Fruit fly (Drosophila melanogaster) whole organism, wandering third instar larva: ENCODE data around the gene Uch.

Experiments used
- CrebA ChIP-seq: fragments of 200-800 bp; sonication (Bioruptor generic); optimal IDR thresholded peaks from 2 replicates; lab custom pipeline; 2016; ENCODE audit warnings: missing biosample characterization, mild to moderate bottlenecking, missing genetic modification characterization, borderline replicate concordance
- Hr83 ChIP-seq: fragments of 200-300 bp; sonication (Bioruptor generic); optimal IDR thresholded peaks from 2 replicates; lab custom pipeline; 2016; ENCODE audit warnings: missing biosample characterization, mild to moderate bottlenecking, missing genetic modification characterization, moderate library complexity; ENCODE audit not compliant: poor library complexity, severe bottlenecking
- Mio ChIP-seq: sonication (Bioruptor generic); optimal IDR thresholded peaks from 2 replicates; lab custom pipeline; 2016; ENCODE audit warnings: missing biosample characterization, missing genetic modification characterization
- foxo ChIP-seq, 2 experiments: fragments of 200-800 bp; sonication (Bioruptor generic); optimal IDR thresholded peaks; 2 replicates in 1 of 2; 3 replicates in 1 of 2; lab custom pipeline; 2016 to 2017; ENCODE audit warnings: missing biosample characterization in 2 of 2, missing genetic modification characterization in 2 of 2
- h ChIP-seq: fragments of 200-800 bp; sonication (Bioruptor generic); optimal IDR thresholded peaks from 3 replicates; lab custom pipeline; 2016; ENCODE audit warnings: missing biosample characterization, mild to moderate bottlenecking, missing genetic modification characterization
- lola ChIP-seq: fragments of >200 bp; optimal IDR thresholded peaks from 2 replicates; lab custom pipeline; 2017; ENCODE audit warnings: missing biosample characterization, missing genetic modification characterization
- sv ChIP-seq: fragments of 200-800 bp; sonication (Bioruptor generic); optimal IDR thresholded peaks from 3 replicates; lab custom pipeline; 2016; ENCODE audit warnings: missing biosample characterization, missing genetic modification characterization
- usp ChIP-seq: fragments of >200 bp; optimal IDR thresholded peaks from 2 replicates; lab custom pipeline; 2017; ENCODE audit warnings: missing biosample characterization, missing genetic modification characterization

DNA sequence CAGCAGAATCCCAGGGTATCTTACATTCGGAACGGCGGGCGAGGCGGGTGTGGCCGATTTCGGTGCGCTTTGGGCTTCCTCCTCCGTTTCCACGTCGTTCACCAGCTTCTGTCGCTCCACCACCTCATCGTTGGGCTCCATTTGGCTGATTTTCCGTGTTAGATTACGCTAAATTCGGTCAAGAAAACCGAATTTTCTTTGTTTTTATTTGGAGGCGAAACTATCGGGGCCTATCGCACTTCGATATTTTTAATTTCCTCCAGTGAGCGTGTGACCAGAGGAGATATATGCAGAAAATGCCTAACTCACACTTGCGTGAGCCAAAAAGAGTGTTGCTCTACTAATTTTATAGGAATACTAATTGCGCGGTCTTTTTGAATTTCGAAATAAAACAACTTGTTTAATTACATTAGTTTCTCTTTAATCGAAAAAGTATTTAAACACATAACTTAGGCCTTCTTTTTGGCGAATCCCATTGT, 21.8 kb downstream of the Uch start, which contains the start of gene CG10874:
- no peak for TF ChIP-seq Hr83 (GFP tag; lab: Kevin White, UChicago)
- no peak for TF ChIP-seq usp
- TF ChIP-seq foxo (GFP tag; optimal IDR thresholded peaks at IDR 0.05; lab: Kevin White, UChicago) = no peak
- TF ChIP-seq lola (GFP tag; lab: Kevin White, UChicago) = no peak
- TF ChIP-seq CrebA (GFP tag; lab: Kevin White, UChicago) = no peak
- TF ChIP-seq sv (GFP tag; lab: Kevin White, UChicago) = no peak
- no peak for TF ChIP-seq h (GFP tag; lab: Kevin White, UChicago)
- no peak for TF ChIP-seq Mio
